Fruit fly (Drosophila melanogaster) whole organism, pupa: Measurements from ENCODE around the gene CG5969.
A peak's percentile ranks its signal among the peaks of the same experiment; 100 is the strongest.

Source experiments
- CG12605 ChIP-seq: fragments of 200-800 bp; sonication (Bioruptor generic); IDR thresholded peaks from 2 replicates; pipeline ENCODE4 v1.3.6; 2022; ENCODE audit warnings: missing biosample characterization, missing genetic modification characterization
- CG17806 ChIP-seq: fragments of 200-800 bp; sonication (Bioruptor generic); optimal IDR thresholded peaks from 2 replicates; lab custom pipeline; 2018; ENCODE audit warnings: missing biosample characterization, mild to moderate bottlenecking, missing genetic modification characterization, moderate library complexity
- CG32121 ChIP-seq: fragments of 200-800 bp; sonication (Bioruptor generic); IDR thresholded peaks from 2 replicates; pipeline ENCODE4 v1.3.6; 2022; ENCODE audit warnings: missing biosample characterization, missing genetic modification characterization
- CG4496 ChIP-seq: fragments of 200-800 bp; sonication (Bioruptor generic); IDR thresholded peaks from 3 replicates; pipeline ENCODE4 v1.3.6; 2022; ENCODE audit warnings: missing biosample characterization, missing genetic modification characterization
- CG8159 ChIP-seq: fragments of 200-800 bp; sonication (Bioruptor generic); optimal IDR thresholded peaks from 3 replicates; lab custom pipeline; 2018; ENCODE audit warnings: missing biosample characterization, mild to moderate bottlenecking, missing genetic modification characterization, moderate library complexity
- CG9948 ChIP-seq: fragments of 200-800 bp; sonication (Bioruptor generic); optimal IDR thresholded peaks from 2 replicates; lab custom pipeline; 2018; ENCODE audit warnings: missing biosample characterization, mild to moderate bottlenecking, missing genetic modification characterization, moderate library complexity
- Ets98B ChIP-seq: fragments of 200-800 bp; sonication (Bioruptor generic); IDR thresholded peaks from 2 replicates; pipeline ENCODE4 v1.3.6; 2022; ENCODE audit warnings: missing biosample characterization, missing genetic modification characterization
- Pif1A ChIP-seq: fragments of 200-800 bp; sonication (Bioruptor generic); optimal IDR thresholded peaks from 3 replicates; lab custom pipeline; 2016; ENCODE audit warnings: missing biosample characterization, missing genetic modification characterization

DNA sequence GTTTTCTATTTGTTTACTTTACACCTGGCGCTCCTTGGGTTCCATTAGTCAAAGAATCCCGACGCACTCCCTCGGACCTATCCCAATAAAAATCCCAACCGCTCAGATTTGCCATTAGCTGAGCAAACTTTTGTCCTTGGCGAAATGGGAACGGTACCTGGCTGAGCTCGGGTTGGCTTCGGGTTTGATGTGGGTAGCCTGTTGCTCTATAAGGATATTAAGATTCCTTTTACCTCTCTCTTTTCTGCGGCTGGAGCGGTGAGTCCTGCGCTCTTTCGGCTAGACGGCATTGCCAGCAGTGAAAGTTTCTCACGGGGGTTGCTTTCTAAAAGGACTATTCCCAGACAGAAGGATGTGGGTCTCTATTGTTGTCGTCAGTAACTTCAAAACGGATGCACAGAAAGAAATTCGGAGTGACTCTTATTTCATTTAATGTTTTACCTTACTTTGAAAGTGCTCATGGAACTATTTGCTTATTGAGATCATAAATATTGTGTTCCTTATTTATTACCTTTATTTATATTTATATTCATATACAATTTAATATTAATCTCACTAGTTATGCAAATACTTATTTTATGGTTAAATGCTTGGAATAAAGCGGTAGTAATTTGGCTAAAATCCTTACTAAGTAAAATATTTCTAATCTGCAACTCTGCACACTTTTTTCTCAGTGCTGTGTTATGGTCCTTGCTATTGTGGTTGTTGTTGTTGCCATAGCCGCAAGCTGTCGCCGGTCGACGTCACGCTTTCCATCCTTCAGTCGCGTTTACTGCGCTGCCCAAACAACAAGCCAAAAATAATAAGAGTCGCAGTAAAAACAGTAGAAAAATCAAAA is 31.7 kb upstream of the CG5969 start, which contains the start of gene CG5910:
- TF ChIP-seq Ets98B (GFP tag; lab: Robert Waterston, UW) (no peak), CG17806 (tag; lab: Kevin White, UChicago) (peak; percentile 80), CG4496 (no peak), CG32121 (GFP tag; lab: Robert Waterston, UW) (peak; percentile 26; the same call in 1 of the 2 replicates), CG12605 (GFP tag; lab: Robert Waterston, UW) (no peak), Pif1A (GFP tag; lab: Kevin White, UChicago) (no peak), CG9948 (tag; lab: Kevin White, UChicago) (peak; percentile 84), CG8159 (tag; lab: Kevin White, UChicago) (peak; percentile 92)
